Worm (Caenorhabditis elegans): ENCODE results near the gene F49E2.2.

ce11 chrX:9551112-9551511 is 15.4 kb upstream of the F49E2.2 start:
- TF ChIP-seq snpc-4 (tag; optimal IDR thresholded peaks at IDR 0.05) (no peak), unc-39 (tag; optimal IDR thresholded peaks at IDR 0.05) (no peak), ztf-11 (tag; optimal IDR thresholded peaks at IDR 0.05) (no peak)
